Worm (Caenorhabditis elegans) whole organism, L4 larva: ENCODE data around the gene sto-3.

Experiments
- D1046.2 ChIP-seq: fragments of 200-800 bp; sonication (Bioruptor generic); IDR thresholded peaks from 2 replicates; pipeline ENCODE4 v1.3.6; 2022; ENCODE audit warnings: missing genetic modification characterization, missing compliant biosample characterization
- F10B5.3 ChIP-seq: sonication (generic microtip); optimal IDR thresholded peaks from 2 replicates; lab custom pipeline; 2016; ENCODE audit warnings: mild to moderate bottlenecking, missing genetic modification characterization, missing compliant biosample characterization
- F37D6.2 ChIP-seq: sonication (generic microtip); optimal IDR thresholded peaks from 2 replicates; lab custom pipeline; 2016; ENCODE audit warnings: mild to moderate bottlenecking, missing genetic modification characterization, missing compliant biosample characterization
- Y105C5A.15 ChIP-seq: fragments of 200-800 bp; sonication (Bioruptor generic); IDR thresholded peaks from 2 replicates; pipeline ENCODE4 v1.3.6; 2022; ENCODE audit warnings: missing genetic modification characterization, missing compliant biosample characterization
- Y48G9A.11 ChIP-seq: fragments of 200-800 bp; sonication (Bioruptor generic); IDR thresholded peaks from 2 replicates; pipeline ENCODE4 v1.3.6; 2022; ENCODE audit warnings: missing genetic modification reagents, missing genetic modification characterization, missing compliant biosample characterization
- Y5F2A.4 ChIP-seq: fragments of 200-800 bp; sonication (Bioruptor generic); optimal IDR thresholded peaks from 2 replicates; lab custom pipeline; 2018; ENCODE audit warnings: mild to moderate bottlenecking, missing genetic modification characterization, missing compliant biosample characterization
- aha-1 ChIP-seq: fragments of 150-350 bp; peaks from one replicate; lab custom pipeline; 2014; ENCODE audit warnings: missing biosample characterization, missing genetic modification characterization
- attf-4 ChIP-seq: sonication (generic microtip); optimal IDR thresholded peaks from 3 replicates; lab custom pipeline; 2017; ENCODE audit warnings: missing biosample characterization, missing genetic modification characterization
- ceh-28 ChIP-seq: fragments of 150-350 bp; optimal IDR thresholded peaks from 2 replicates; lab custom pipeline; 2014; ENCODE audit warnings: missing biosample characterization, missing genetic modification reagents, missing genetic modification characterization
- cey-2 ChIP-seq: sonication (generic microtip); optimal IDR thresholded peaks from 3 replicates; lab custom pipeline; 2017; ENCODE audit warnings: missing genetic modification characterization, mild to moderate bottlenecking, missing compliant biosample characterization, antibody characterized with exemption, borderline replicate concordance; ENCODE audit not compliant: insufficient read depth
- ctbp-1 ChIP-seq: fragments of 200-800 bp; sonication (Bioruptor generic); IDR thresholded peaks from 2 replicates; pipeline ENCODE4 v1.3.6; 2022; ENCODE audit warnings: missing genetic modification reagents, missing genetic modification characterization, missing compliant biosample characterization
- daf-12 ChIP-seq: fragments of 150-350 bp; optimal IDR thresholded peaks from 2 replicates; lab custom pipeline; 2014; ENCODE audit warnings: missing biosample characterization, missing genetic modification reagents, missing genetic modification characterization
- daf-8 ChIP-seq: fragments of 200-800 bp; sonication (Bioruptor generic); IDR thresholded peaks from 2 replicates; pipeline ENCODE4 v1.3.6; 2022; ENCODE audit warnings: missing genetic modification characterization, missing compliant biosample characterization
- dmd-9 ChIP-seq: fragments of 200-800 bp; sonication (Bioruptor generic); IDR thresholded peaks from 2 replicates; pipeline ENCODE4 v1.3.6; 2022; ENCODE audit warnings: missing genetic modification reagents, missing genetic modification characterization, missing compliant biosample characterization
- dpl-1 ChIP-seq: fragments of 150-350 bp; optimal IDR thresholded peaks from 2 replicates; lab custom pipeline; 2014; ENCODE audit warnings: missing biosample characterization, missing genetic modification reagents, missing genetic modification characterization
- duxl-1 ChIP-seq: sonication (generic microtip); optimal IDR thresholded peaks from 2 replicates; lab custom pipeline; 2016; ENCODE audit warnings: mild to moderate bottlenecking, missing genetic modification characterization, moderate library complexity, missing compliant biosample characterization; ENCODE audit not compliant: poor library complexity
- egl-27 ChIP-seq: sonication (generic microtip); optimal IDR thresholded peaks from 3 replicates; lab custom pipeline; 2017; ENCODE audit warnings: missing biosample characterization, missing genetic modification reagents, missing genetic modification characterization
- egl-43 ChIP-seq: fragments of 200-800 bp; sonication (Bioruptor generic); IDR thresholded peaks from 2 replicates; pipeline ENCODE4 v1.3.6; 2022; ENCODE audit warnings: missing genetic modification reagents, missing genetic modification characterization, missing compliant biosample characterization
- gei-8 ChIP-seq: fragments of 200-800 bp; sonication (Bioruptor generic); optimal IDR thresholded peaks from 2 replicates; lab custom pipeline; 2018; ENCODE audit warnings: mild to moderate bottlenecking, missing genetic modification characterization, missing compliant biosample characterization
- hif-1 ChIP-seq, 2 experiments: sonication (generic microtip); optimal IDR thresholded peaks; 2 replicates each; lab custom pipeline; 2016 to 2017; ENCODE audit warnings: missing compliant biosample characterization in 2 of 2, missing genetic modification characterization in 2 of 2, missing genetic modification reagents in 2 of 2, missing genotype in 2 of 2, mild to moderate bottlenecking in 1 of 2
- hlh-11 ChIP-seq: fragments of 200-800 bp; sonication (Bioruptor generic); optimal IDR thresholded peaks from 2 replicates; lab custom pipeline; 2018; ENCODE audit warnings: mild to moderate bottlenecking, missing genetic modification characterization, missing compliant biosample characterization
- hmg-1.1 ChIP-seq: fragments of 200-800 bp; sonication (Bioruptor generic); IDR thresholded peaks from 2 replicates; pipeline ENCODE4 v1.3.6; 2022; ENCODE audit warnings: missing genetic modification reagents, missing genetic modification characterization, missing compliant biosample characterization
- jun-1 ChIP-seq: fragments of 150-350 bp; optimal IDR thresholded peaks from 2 replicates; lab custom pipeline; 2014; ENCODE audit warnings: missing biosample characterization, missing genetic modification reagents, missing genetic modification characterization
- lin-15B ChIP-seq: fragments of 150-350 bp; sonication (generic microtip); optimal IDR thresholded peaks from 3 replicates; lab custom pipeline; 2014; ENCODE audit warnings: missing biosample characterization, missing genetic modification characterization
- lin-39 ChIP-seq: fragments of 150-350 bp; optimal IDR thresholded peaks from 2 replicates; lab custom pipeline; 2014; ENCODE audit warnings: missing biosample characterization, missing genetic modification reagents, missing genetic modification characterization
- madf-9 ChIP-seq: fragments of 200-800 bp; sonication (Bioruptor generic); conservative IDR thresholded peaks from 2 replicates; pipeline ENCODE4 v1.3.6; 2022; ENCODE audit warnings: missing genetic modification reagents, missing genetic modification characterization, missing compliant biosample characterization
- mdl-1 ChIP-seq, 2 experiments: fragments of 150-350 bp in 1 of 2; sonication (generic microtip) in 1 of 2; optimal IDR thresholded peaks; 2 replicates each; lab custom pipeline; 2014 to 2017; ENCODE audit warnings: missing biosample characterization in 2 of 2, missing genetic modification characterization in 2 of 2
- nhr-10 ChIP-seq: fragments of 150-350 bp; optimal IDR thresholded peaks from 2 replicates; lab custom pipeline; 2014; ENCODE audit warnings: missing biosample characterization, missing genetic modification characterization
- nhr-102 ChIP-seq: sonication (generic microtip); optimal IDR thresholded peaks from 2 replicates; lab custom pipeline; 2016; ENCODE audit warnings: mild to moderate bottlenecking, missing genetic modification characterization, moderate library complexity, missing compliant biosample characterization
- nhr-111 ChIP-seq: fragments of 200-800 bp; sonication (Bioruptor generic); optimal IDR thresholded peaks from 2 replicates; lab custom pipeline; 2018; ENCODE audit warnings: mild to moderate bottlenecking, missing genetic modification characterization, missing compliant biosample characterization
- nhr-237 ChIP-seq: sonication (generic microtip); optimal IDR thresholded peaks from 2 replicates; lab custom pipeline; 2017; ENCODE audit warnings: missing biosample characterization, missing genetic modification characterization
- nhr-25 ChIP-seq: sonication (generic microtip); optimal IDR thresholded peaks from 2 replicates; lab custom pipeline; 2017; ENCODE audit warnings: missing genetic modification characterization, mild to moderate bottlenecking, missing compliant biosample characterization, antibody characterized with exemption, moderate library complexity, borderline replicate concordance; ENCODE audit not compliant: insufficient read depth
- nhr-28 ChIP-seq: fragments of 150-350 bp; optimal IDR thresholded peaks from 2 replicates; lab custom pipeline; 2014; ENCODE audit warnings: missing biosample characterization, missing genetic modification characterization
- nhr-41 ChIP-seq: fragments of 200-800 bp; sonication (Bioruptor generic); IDR thresholded peaks from 2 replicates; pipeline ENCODE4 v1.3.6; 2022; ENCODE audit warnings: missing genetic modification reagents, missing genetic modification characterization, missing compliant biosample characterization
- nhr-6 ChIP-seq: fragments of 150-350 bp; optimal IDR thresholded peaks from 2 replicates; lab custom pipeline; 2014; ENCODE audit warnings: missing biosample characterization, missing genetic modification characterization
- nhr-76 ChIP-seq: fragments of 150-350 bp; optimal IDR thresholded peaks from 2 replicates; lab custom pipeline; 2014; ENCODE audit warnings: missing biosample characterization, missing genetic modification characterization
- pha-4 ChIP-seq, 2 experiments: fragments of 150-350 bp in 1 of 2; fragments of 200-800 bp in 1 of 2; sonication (Bioruptor generic) in 1 of 2; IDR thresholded peaks in 1 of 2; optimal IDR thresholded peaks in 1 of 2; 2 replicates each; pipeline versions ENCODE4 v1.3.6 to Lab custom; 2014 to 2022; ENCODE audit warnings: missing genetic modification characterization in 2 of 2, missing genetic modification reagents in 2 of 2, missing biosample characterization in 1 of 2, missing compliant biosample characterization in 1 of 2
- rbr-2 ChIP-seq: sonication (generic microtip); optimal IDR thresholded peaks from 2 replicates; lab custom pipeline; 2016; ENCODE audit warnings: missing genotype, missing genetic modification characterization, missing compliant biosample characterization
- saeg-2 ChIP-seq: fragments of 200-800 bp; sonication (Bioruptor generic); IDR thresholded peaks from 2 replicates; pipeline ENCODE4 v1.3.6; 2022; ENCODE audit warnings: missing genetic modification reagents, missing genetic modification characterization, missing compliant biosample characterization
- sdz-12 ChIP-seq: fragments of 200-800 bp; sonication (Bioruptor generic); optimal IDR thresholded peaks from 2 replicates; lab custom pipeline; 2018; ENCODE audit warnings: mild to moderate bottlenecking, missing genetic modification characterization, missing compliant biosample characterization
- set-16 ChIP-seq: fragments of 200-800 bp; sonication (Bioruptor generic); IDR thresholded peaks from 2 replicates; pipeline ENCODE4 v1.3.6; 2022; ENCODE audit warnings: missing genetic modification reagents, missing genetic modification characterization, missing compliant biosample characterization
- skn-1 ChIP-seq: fragments of 150-350 bp; optimal IDR thresholded peaks from 2 replicates; lab custom pipeline; 2014; ENCODE audit warnings: missing biosample characterization, missing genetic modification characterization
- snpc-1.2 ChIP-seq: fragments of 200-800 bp; sonication (Bioruptor generic); IDR thresholded peaks from 2 replicates; pipeline ENCODE4 v1.3.6; 2022; ENCODE audit warnings: missing genetic modification reagents, missing genetic modification characterization, missing compliant biosample characterization
- snpc-4 ChIP-seq: fragments of 150-350 bp; optimal IDR thresholded peaks from 2 replicates; lab custom pipeline; 2014; ENCODE audit warnings: missing biosample characterization, missing genetic modification characterization
- spr-3 ChIP-seq: fragments of 200-800 bp; sonication (Bioruptor generic); optimal IDR thresholded peaks from 2 replicates; lab custom pipeline; 2018; ENCODE audit warnings: mild to moderate bottlenecking, missing genetic modification characterization, missing compliant biosample characterization
- tag-97 ChIP-seq: fragments of 200-800 bp; sonication (Bioruptor generic); IDR thresholded peaks from 2 replicates; pipeline ENCODE4 v1.3.6; 2022; ENCODE audit warnings: missing genetic modification characterization, missing compliant biosample characterization
- tra-1 ChIP-seq: fragments of 200-800 bp; sonication (Bioruptor generic); IDR thresholded peaks from 2 replicates; pipeline ENCODE4 v1.3.6; 2022; ENCODE audit warnings: missing genetic modification reagents, missing genetic modification characterization, missing compliant biosample characterization
- unc-130 ChIP-seq: sonication (generic microtip); optimal IDR thresholded peaks from 2 replicates; lab custom pipeline; 2016; ENCODE audit warnings: missing genetic modification reagents, missing genetic modification characterization, missing compliant biosample characterization
- unc-62 ChIP-seq, 3 experiments: fragments of 150-350 bp in 1 of 3; sonication (generic microtip); optimal IDR thresholded peaks in 2 of 3; peaks in 1 of 3; 1 replicate in 1 of 3; 2 replicates in 2 of 3; lab custom pipeline; 2014 to 2017; ENCODE audit warnings: missing biosample characterization in 3 of 3, missing genetic modification characterization in 3 of 3, missing genetic modification reagents in 3 of 3, missing genotype in 1 of 3
- ztf-11 ChIP-seq: fragments of 150-350 bp; optimal IDR thresholded peaks from 2 replicates; lab custom pipeline; 2014; ENCODE audit warnings: missing biosample characterization, missing genetic modification characterization

The sto-3 gene

ce11 chrX:11656519-11657006 lies 34.7 kb upstream of the sto-3 start, which contains the start of gene T04F8.2 (continued):
- TF ChIP-seq rbr-2 (tag; lab: Kevin White, UChicago): peak; percentile 48
- TF ChIP-seq tra-1 (GFP tag; lab: Robert Waterston, UW): 0 out of 2 replicates have a peak, but pooled peaks have one; percentile 21
- TF ChIP-seq egl-27: no peak
- TF ChIP-seq nhr-10: no peak
- TF ChIP-seq D1046.2: no peak
- no peak for TF ChIP-seq jun-1 (tag; lab: Kevin White, UChicago)
- TF ChIP-seq egl-43: no peak
- TF ChIP-seq set-16: no peak
- peak; percentile 57 for TF ChIP-seq nhr-25 (tag; lab: Kevin White, UChicago)
- TF ChIP-seq lin-15B (tag; lab: Kevin White, UChicago): no peak
- no peak for TF ChIP-seq daf-8 (GFP tag; lab: Robert Waterston, UW)
- TF ChIP-seq nhr-6: peak; percentile 56
- TF ChIP-seq Y105C5A.15 (GFP tag; lab: Robert Waterston, UW): no peak
- no peak for TF ChIP-seq lin-39
- no peak for TF ChIP-seq nhr-111
- TF ChIP-seq unc-130: no peak
- TF ChIP-seq ztf-11: no peak
- no peak for TF ChIP-seq F37D6.2 (tag; lab: Kevin White, UChicago)
- no peak for TF ChIP-seq saeg-2 (GFP tag; lab: Robert Waterston, UW)
- TF ChIP-seq duxl-1: no peak
- no peak for TF ChIP-seq snpc-1.2 (GFP tag; lab: Robert Waterston, UW)
- TF ChIP-seq hlh-11 (tag; lab: Kevin White, UChicago): peak; percentile 65
- TF ChIP-seq ctbp-1 (GFP tag; lab: Robert Waterston, UW): no peak
- no peak for TF ChIP-seq Y48G9A.11
- peak in 1 of 2 experiments; percentile 43 for TF ChIP-seq hif-1 (tag; optimal IDR thresholded peaks at IDR 0.05; lab: Kevin White, UChicago)
- TF ChIP-seq sdz-12 (GFP tag; lab: Kevin White, UChicago): no peak
- no peak for TF ChIP-seq F10B5.3 (tag; lab: Kevin White, UChicago)
- TF ChIP-seq hmg-1.1 (GFP tag; lab: Robert Waterston, UW): peak; percentile 60
- TF ChIP-seq dpl-1 (GFP tag; lab: Kevin White, UChicago): peak; percentile 42
- no peak for TF ChIP-seq spr-3 (GFP tag; lab: Kevin White, UChicago)
- TF ChIP-seq ceh-28 (tag; lab: Kevin White, UChicago): no peak
- TF ChIP-seq unc-62 (GFP tag; optimal IDR thresholded peaks at IDR 0.05 in 1 of 2; lab: Kevin White, UChicago): peak in 1 of 2 experiments; percentile 98
- TF ChIP-seq unc-62 (tag; optimal IDR thresholded peaks at IDR 0.05; lab: Kevin White, UChicago): no peak
- no peak for TF ChIP-seq tag-97 (GFP tag; lab: Robert Waterston, UW)
- TF ChIP-seq snpc-4 (tag; lab: Kevin White, UChicago): no peak
- no peak for TF ChIP-seq aha-1 (tag; lab: Kevin White, UChicago)
- no peak for TF ChIP-seq nhr-41 (GFP tag; lab: Robert Waterston, UW)
- TF ChIP-seq cey-2 (tag; lab: Kevin White, UChicago): no peak
- TF ChIP-seq nhr-28 (tag; lab: Kevin White, UChicago): peak; percentile 98
- TF ChIP-seq attf-4 (tag; lab: Kevin White, UChicago): no peak
- no peak for TF ChIP-seq gei-8
- TF ChIP-seq dmd-9 (GFP tag; lab: Robert Waterston, UW): no peak
- no peak for TF ChIP-seq nhr-237 (tag; lab: Kevin White, UChicago)
- TF ChIP-seq daf-12 (tag; lab: Kevin White, UChicago): no peak
- no peak for TF ChIP-seq skn-1 (tag; lab: Kevin White, UChicago)
- TF ChIP-seq pha-4 (GFP tag; IDR thresholded peaks at IDR 0.05; lab: Robert Waterston, UW): no peak
- TF ChIP-seq pha-4 (tag; optimal IDR thresholded peaks at IDR 0.05; lab: Kevin White, UChicago): peak; percentile 78
- no peak for TF ChIP-seq madf-9 (GFP tag; lab: Robert Waterston, UW)
- no peak for TF ChIP-seq nhr-76 (tag; lab: Kevin White, UChicago)
- no peak for TF ChIP-seq nhr-102 (tag; lab: Kevin White, UChicago)
- peak; percentile 22 to 34 for TF ChIP-seq mdl-1 (tag; optimal IDR thresholded peaks at IDR 0.05; lab: Kevin White, UChicago)
- TF ChIP-seq Y5F2A.4 (GFP tag; lab: Kevin White, UChicago): no peak
